Worm (Caenorhabditis elegans) whole organism, late embryonic: ENCODE results near the gene tax-6.

Experiments used
- C38D4.7 ChIP-seq: fragments of 200-800 bp; sonication (Bioruptor generic); optimal IDR thresholded peaks from 2 replicates; lab custom pipeline; 2018; ENCODE audit warnings: mild to moderate bottlenecking, missing genetic modification characterization, moderate library complexity, missing compliant biosample characterization
- F13H6.1 ChIP-seq: sonication (generic microtip); optimal IDR thresholded peaks from 2 replicates; lab custom pipeline; 2016; ENCODE audit warnings: missing genetic modification characterization, missing compliant biosample characterization
- T23F11.4 ChIP-seq: fragments of 200-800 bp; sonication (Bioruptor generic); optimal IDR thresholded peaks from 2 replicates; lab custom pipeline; 2018; ENCODE audit warnings: mild to moderate bottlenecking, missing genetic modification characterization, missing compliant biosample characterization
- ahr-1 ChIP-seq: sonication (generic microtip); optimal IDR thresholded peaks from 2 replicates; lab custom pipeline; 2016; ENCODE audit warnings: missing genetic modification characterization, missing compliant biosample characterization
- ceh-14 ChIP-seq: sonication (generic microtip); optimal IDR thresholded peaks from 2 replicates; lab custom pipeline; 2016; ENCODE audit warnings: missing genotype, missing genetic modification characterization, missing compliant biosample characterization
- ceh-19 ChIP-seq: fragments of 200-800 bp; sonication (Bioruptor generic); optimal IDR thresholded peaks from 2 replicates; lab custom pipeline; 2018; ENCODE audit warnings: mild to moderate bottlenecking, missing genetic modification characterization, missing compliant biosample characterization
- ceh-2 ChIP-seq: sonication (generic microtip); optimal IDR thresholded peaks from 2 replicates; lab custom pipeline; 2016; ENCODE audit warnings: missing genotype, missing genetic modification characterization, missing compliant biosample characterization
- ceh-22 ChIP-seq: sonication (generic microtip); optimal IDR thresholded peaks from 2 replicates; lab custom pipeline; 2017; ENCODE audit warnings: missing biosample characterization, missing genetic modification characterization
- ceh-34 ChIP-seq: sonication (generic microtip); optimal IDR thresholded peaks from 2 replicates; lab custom pipeline; 2016; ENCODE audit warnings: mild to moderate bottlenecking, missing genetic modification characterization, missing compliant biosample characterization
- ceh-6 ChIP-seq: fragments of 200-800 bp; sonication (Bioruptor generic); optimal IDR thresholded peaks from 2 replicates; lab custom pipeline; 2018; ENCODE audit warnings: mild to moderate bottlenecking, missing genetic modification characterization, missing compliant biosample characterization
- ceh-9 ChIP-seq: sonication (generic microtip); optimal IDR thresholded peaks from 2 replicates; lab custom pipeline; 2016; ENCODE audit warnings: mild to moderate bottlenecking, missing genetic modification characterization, inconsistent platforms, missing compliant biosample characterization
- che-1 ChIP-seq: sonication (generic microtip); optimal IDR thresholded peaks from 2 replicates; lab custom pipeline; 2016; ENCODE audit warnings: mild to moderate bottlenecking, missing genetic modification characterization, missing compliant biosample characterization
- dmd-4 ChIP-seq: sonication (generic microtip); optimal IDR thresholded peaks from 2 replicates; lab custom pipeline; 2016; ENCODE audit warnings: borderline replicate concordance, missing genetic modification characterization, missing compliant biosample characterization
- dve-1 ChIP-seq: sonication (generic microtip); optimal IDR thresholded peaks from 2 replicates; lab custom pipeline; 2017; ENCODE audit warnings: antibody characterized with exemption, mild to moderate bottlenecking, missing genetic modification characterization, missing compliant biosample characterization
- elt-4 ChIP-seq: sonication (generic microtip); optimal IDR thresholded peaks from 2 replicates; lab custom pipeline; 2016; ENCODE audit warnings: missing genetic modification characterization, missing compliant biosample characterization
- eyg-1 ChIP-seq: sonication (generic microtip); optimal IDR thresholded peaks from 2 replicates; lab custom pipeline; 2016; ENCODE audit warnings: missing genotype, missing genetic modification characterization, missing compliant biosample characterization
- fkh-10 ChIP-seq: fragments of 150-350 bp; optimal IDR thresholded peaks from 2 replicates; lab custom pipeline; 2014; ENCODE audit warnings: missing biosample characterization, missing genetic modification reagents, missing genetic modification characterization
- fkh-6 ChIP-seq: sonication (generic microtip); optimal IDR thresholded peaks from 2 replicates; lab custom pipeline; 2016; ENCODE audit warnings: missing genetic modification characterization, missing compliant biosample characterization
- gmeb-2 ChIP-seq: sonication (generic microtip); optimal IDR thresholded peaks from 2 replicates; lab custom pipeline; 2016; ENCODE audit warnings: missing genetic modification characterization, inconsistent platforms, missing compliant biosample characterization
- hlh-30 ChIP-seq: sonication (generic microtip); optimal IDR thresholded peaks from 2 replicates; lab custom pipeline; 2017; ENCODE audit warnings: antibody characterized with exemption, missing genetic modification characterization, missing compliant biosample characterization; ENCODE audit not compliant: insufficient read depth
- hlh-8 ChIP-seq: sonication (generic microtip); optimal IDR thresholded peaks from 2 replicates; lab custom pipeline; 2016; ENCODE audit warnings: missing genotype, missing genetic modification characterization, missing compliant biosample characterization
- lim-6 ChIP-seq: sonication (generic microtip); optimal IDR thresholded peaks from 2 replicates; lab custom pipeline; 2016; ENCODE audit warnings: missing genetic modification characterization, missing compliant biosample characterization
- lin-11 ChIP-seq: fragments of 200-800 bp; sonication (Bioruptor generic); optimal IDR thresholded peaks from 2 replicates; lab custom pipeline; 2018; ENCODE audit warnings: mild to moderate bottlenecking, missing genetic modification characterization, missing compliant biosample characterization
- madf-2 ChIP-seq: sonication (generic microtip); optimal IDR thresholded peaks from 2 replicates; lab custom pipeline; 2017; ENCODE audit warnings: missing genetic modification characterization, missing compliant biosample characterization
- nhr-11 ChIP-seq: fragments of 150-350 bp; optimal IDR thresholded peaks from 2 replicates; lab custom pipeline; 2014; ENCODE audit warnings: missing biosample characterization, missing genetic modification characterization
- nhr-232 ChIP-seq: sonication (generic microtip); optimal IDR thresholded peaks from 2 replicates; lab custom pipeline; 2016; ENCODE audit warnings: missing genetic modification characterization, missing compliant biosample characterization
- npax-4 ChIP-seq: sonication (generic microtip); optimal IDR thresholded peaks from 2 replicates; lab custom pipeline; 2016; ENCODE audit warnings: missing genetic modification characterization, missing compliant biosample characterization
- odd-2 ChIP-seq: sonication (generic microtip); optimal IDR thresholded peaks from 2 replicates; lab custom pipeline; 2017; ENCODE audit warnings: antibody characterized with exemption, mild to moderate bottlenecking, missing genetic modification characterization, missing compliant biosample characterization
- pag-3 ChIP-seq: sonication (generic microtip); optimal IDR thresholded peaks from 2 replicates; lab custom pipeline; 2016; ENCODE audit warnings: missing compliant biosample characterization, missing genetic modification characterization, borderline replicate concordance
- pat-9 ChIP-seq: fragments of 200-800 bp; sonication (Bioruptor generic); optimal IDR thresholded peaks from 2 replicates; lab custom pipeline; 2018; ENCODE audit warnings: mild to moderate bottlenecking, missing genetic modification characterization, moderate library complexity, missing compliant biosample characterization
- pha-2 ChIP-seq: sonication (generic microtip); optimal IDR thresholded peaks from 2 replicates; lab custom pipeline; 2017; ENCODE audit warnings: mild to moderate bottlenecking, missing genetic modification characterization, missing compliant biosample characterization
- pha-4 ChIP-seq: fragments of 150-350 bp; optimal IDR thresholded peaks from 2 replicates; lab custom pipeline; 2018; ENCODE audit warnings: missing biosample characterization, missing genetic modification reagents, missing genetic modification characterization
- rnt-1 ChIP-seq: sonication (generic microtip); optimal IDR thresholded peaks from 2 replicates; lab custom pipeline; 2016; ENCODE audit warnings: missing genetic modification characterization, missing compliant biosample characterization
- sox-4 ChIP-seq: sonication (generic microtip); optimal IDR thresholded peaks from 2 replicates; lab custom pipeline; 2017; ENCODE audit warnings: mild to moderate bottlenecking, missing genetic modification characterization, inconsistent platforms, missing compliant biosample characterization
- tbx-2 ChIP-seq: sonication (generic microtip); optimal IDR thresholded peaks from 2 replicates; lab custom pipeline; 2016; ENCODE audit warnings: missing genetic modification characterization, missing compliant biosample characterization
- unc-3 ChIP-seq, 2 experiments: fragments of 200-800 bp in 1 of 2; sonication (Bioruptor generic) in 1 of 2; sonication (generic microtip) in 1 of 2; conservative IDR thresholded peaks in 1 of 2; optimal IDR thresholded peaks in 1 of 2; 2 replicates each; pipeline versions ENCODE4 v1.3.6 to Lab custom; 2016 to 2022; ENCODE audit warnings: missing compliant biosample characterization in 2 of 2, missing genetic modification characterization in 2 of 2, missing genetic modification reagents in 1 of 2
- unc-42 ChIP-seq: sonication (generic microtip); optimal IDR thresholded peaks from 2 replicates; lab custom pipeline; 2016; ENCODE audit warnings: missing genotype, missing genetic modification characterization, missing compliant biosample characterization
- unc-55 ChIP-seq: sonication (generic microtip); optimal IDR thresholded peaks from 2 replicates; lab custom pipeline; 2017; ENCODE audit warnings: missing biosample characterization, missing genetic modification reagents, missing genetic modification characterization

Gene tax-6

DNA sequence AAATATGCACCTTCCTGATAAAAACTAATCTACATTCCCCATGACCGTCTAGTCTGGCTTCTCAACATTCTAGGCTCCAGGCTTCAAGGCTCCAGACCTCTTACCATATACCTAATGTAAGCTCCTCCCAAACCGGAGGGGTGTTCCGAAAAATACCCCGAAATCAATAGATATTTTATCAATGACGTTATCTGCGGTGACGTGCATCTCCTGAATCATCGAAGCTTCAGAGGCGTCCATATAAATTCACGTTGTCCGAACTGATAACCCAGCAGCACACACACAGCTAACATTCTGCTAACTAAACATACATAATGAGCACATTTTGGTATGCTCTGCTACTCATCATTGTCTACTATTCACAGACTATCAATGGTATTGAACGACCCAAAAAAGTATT, 31.9 kb downstream of the tax-6 start, which contains the start of gene ugt-44:
TSS of gene ugt-44 (plus strand) at position 248 of the 400 bp plus-strand sequence.
- no peak for TF ChIP-seq T23F11.4 (GFP tag; lab: Kevin White, UChicago)
- no peak for TF ChIP-seq ceh-34 (tag; lab: Kevin White, UChicago)
- no peak for TF ChIP-seq ceh-19 (GFP tag; lab: Kevin White, UChicago)
- no peak for TF ChIP-seq unc-42 (tag; lab: Kevin White, UChicago)
- no peak for TF ChIP-seq ceh-6 (GFP tag; lab: Kevin White, UChicago)
- no peak for TF ChIP-seq elt-4 (tag; lab: Kevin White, UChicago)
- TF ChIP-seq unc-3 (GFP tag; conservative IDR thresholded peaks at IDR 0.05; lab: Robert Waterston, UW): no peak
- no peak for TF ChIP-seq unc-3 (tag; optimal IDR thresholded peaks at IDR 0.05; lab: Kevin White, UChicago)
- no peak for TF ChIP-seq hlh-8
- no peak for TF ChIP-seq lin-11 (tag; lab: Kevin White, UChicago)
- no peak for TF ChIP-seq npax-4 (tag; lab: Kevin White, UChicago)
- no peak for TF ChIP-seq ceh-9
- TF ChIP-seq ahr-1 (tag; lab: Kevin White, UChicago): no peak
- no peak for TF ChIP-seq ceh-2
- TF ChIP-seq fkh-6: no peak
- no peak for TF ChIP-seq odd-2 (tag; lab: Kevin White, UChicago)
- TF ChIP-seq nhr-232 (tag; lab: Kevin White, UChicago): no peak
- no peak for TF ChIP-seq pag-3 (tag; lab: Kevin White, UChicago)

DNA sequence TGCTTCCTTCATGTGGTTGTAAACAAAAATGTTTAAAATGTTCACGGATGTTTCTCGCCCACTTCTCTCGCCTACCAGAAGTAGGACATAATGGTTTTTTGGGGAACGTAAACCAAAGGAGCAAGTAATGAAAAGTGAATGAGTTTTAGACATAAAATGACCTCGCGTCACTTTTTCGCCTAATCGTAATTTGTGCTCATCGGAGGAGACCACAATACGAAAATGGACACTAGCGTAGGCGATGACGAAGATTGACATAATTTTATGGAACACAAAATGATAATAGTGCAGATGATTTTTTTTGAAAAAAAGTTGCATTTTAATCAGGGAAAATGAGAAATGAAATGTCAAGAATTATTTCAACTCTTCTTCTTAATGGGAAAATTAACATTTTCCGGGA, 32.7 kb downstream of the tax-6 start:
- TF ChIP-seq che-1 (tag; lab: Kevin White, UChicago): no peak
- no peak for TF ChIP-seq unc-55 (GFP tag; lab: Kevin White, UChicago)
- no peak for TF ChIP-seq nhr-11 (tag; lab: Kevin White, UChicago)
- TF ChIP-seq gmeb-2: no peak
- no peak for TF ChIP-seq dmd-4
- no peak for TF ChIP-seq sox-4 (tag; lab: Kevin White, UChicago)
- no peak for TF ChIP-seq ceh-6 (GFP tag; lab: Kevin White, UChicago)
- TF ChIP-seq eyg-1 (tag; lab: Kevin White, UChicago): no peak
- no peak for TF ChIP-seq T23F11.4 (GFP tag; lab: Kevin White, UChicago)
- no peak for TF ChIP-seq dve-1 (tag; lab: Kevin White, UChicago)
- TF ChIP-seq fkh-6: no peak
- TF ChIP-seq fkh-10 (GFP tag; lab: Kevin White, UChicago): no peak
- TF ChIP-seq pha-4 (tag; lab: Kevin White, UChicago): no peak
- no peak for TF ChIP-seq madf-2 (tag; lab: Kevin White, UChicago)

DNA sequence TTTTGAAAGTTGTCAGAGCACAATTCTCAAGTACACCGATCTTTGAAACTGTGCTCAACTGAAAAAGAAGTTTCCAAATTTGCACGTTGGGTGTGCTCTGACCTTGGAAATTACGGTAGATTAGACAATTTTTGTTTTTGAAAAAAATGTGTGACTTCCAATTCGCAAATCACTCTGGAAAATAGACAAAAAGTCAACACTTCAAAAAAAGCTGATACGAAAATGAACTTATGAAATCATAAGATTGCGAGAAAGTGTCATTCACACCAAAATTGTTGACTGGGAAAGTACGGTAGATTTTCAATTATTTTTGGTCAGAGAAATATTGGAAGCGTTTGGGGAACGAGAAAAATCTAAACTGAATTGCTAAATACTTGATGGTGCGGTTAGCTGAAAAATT, 34.1 kb downstream of the tax-6 start:
- no peak for TF ChIP-seq ceh-22 (tag; lab: Kevin White, UChicago)
- no peak for TF ChIP-seq lim-6 (tag; lab: Kevin White, UChicago)
- TF ChIP-seq pha-2 (tag; lab: Kevin White, UChicago): no peak
- no peak for TF ChIP-seq tbx-2 (tag; lab: Kevin White, UChicago)
- TF ChIP-seq rnt-1 (tag; lab: Kevin White, UChicago): no peak
- no peak for TF ChIP-seq C38D4.7 (GFP tag; lab: Kevin White, UChicago)

DNA sequence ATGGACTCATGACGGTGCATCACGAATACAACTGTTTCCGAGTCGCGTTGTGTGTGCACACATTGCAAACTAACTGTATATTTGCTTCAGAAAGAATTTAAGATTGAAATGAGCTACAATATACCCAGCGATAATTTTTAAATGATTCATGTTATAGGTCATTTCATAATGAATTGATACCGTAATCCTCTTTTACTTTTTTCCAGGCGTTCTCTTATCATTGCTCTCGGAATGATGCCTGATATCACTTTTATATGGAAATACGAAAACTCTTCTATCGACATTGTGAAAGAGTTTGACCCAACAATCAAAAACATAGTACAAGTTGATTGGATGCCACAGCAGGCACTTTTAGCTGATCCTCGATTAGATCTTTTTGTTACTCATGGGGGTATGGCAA, 35.0 kb downstream of the tax-6 start:
- no peak for TF ChIP-seq hlh-30 (tag; lab: Kevin White, UChicago)
- no peak for TF ChIP-seq ceh-2
- TF ChIP-seq ceh-14 (tag; lab: Kevin White, UChicago): no peak
- no peak for TF ChIP-seq ceh-22 (tag; lab: Kevin White, UChicago)
- TF ChIP-seq dmd-4: no peak
- TF ChIP-seq pat-9 (tag; lab: Kevin White, UChicago): no peak
- TF ChIP-seq F13H6.1: no peak
